Worm (Caenorhabditis elegans) whole organism, L1 larva: ENCODE results near the gene F38B7.10.
A peak's percentile ranks its signal among the peaks of the same experiment; 100 is the strongest.

Source experiments
- C04F5.9 ChIP-seq: sonication (generic microtip); optimal IDR thresholded peaks from 2 replicates; lab custom pipeline; 2016; ENCODE audit warnings: missing genetic modification characterization, missing compliant biosample characterization
- F16B12.6 ChIP-seq: fragments of 150-350 bp; optimal IDR thresholded peaks from 2 replicates; lab custom pipeline; 2014; ENCODE audit warnings: missing biosample characterization, missing genetic modification characterization
- Y116A8C.19 ChIP-seq: sonication (generic microtip); optimal IDR thresholded peaks from 2 replicates; lab custom pipeline; 2016; ENCODE audit warnings: missing compliant biosample characterization, missing genetic modification characterization, borderline replicate concordance
- ama-1 ChIP-seq: fragments of 150-350 bp; optimal IDR thresholded peaks from 2 replicates; lab custom pipeline; 2014
- ceh-63 ChIP-seq: fragments of 200-800 bp; sonication (Bioruptor generic); optimal IDR thresholded peaks from 2 replicates; lab custom pipeline; 2018; ENCODE audit warnings: mild to moderate bottlenecking, missing genetic modification characterization, missing compliant biosample characterization
- ceh-8 ChIP-seq: fragments of 200-800 bp; sonication (Bioruptor generic); optimal IDR thresholded peaks from 2 replicates; lab custom pipeline; 2018; ENCODE audit warnings: mild to moderate bottlenecking, missing genetic modification characterization, moderate library complexity, missing compliant biosample characterization
- ceh-82 ChIP-seq, 3 experiments: fragments of 150-350 bp in 1 of 3; sonication (generic microtip) in 2 of 3; optimal IDR thresholded peaks; 2 replicates each; lab custom pipeline; 2014 to 2017; ENCODE audit warnings: missing biosample characterization in 3 of 3, missing genetic modification characterization in 3 of 3
- ceh-88 ChIP-seq: fragments of 200-800 bp; sonication (Bioruptor generic); IDR thresholded peaks from 2 replicates; pipeline ENCODE4 v1.3.6; 2022; ENCODE audit warnings: missing genetic modification characterization, missing compliant biosample characterization
- ces-1 ChIP-seq: fragments of 150-350 bp; optimal IDR thresholded peaks from 2 replicates; lab custom pipeline; 2014; ENCODE audit warnings: missing biosample characterization, missing genetic modification reagents, missing genetic modification characterization
- dpl-1 ChIP-seq, 3 experiments: fragments of 150-350 bp in 2 of 3; sonication (generic microtip) in 1 of 3; optimal IDR thresholded peaks; 2 replicates each; lab custom pipeline; 2014 to 2017; ENCODE audit warnings: missing biosample characterization in 3 of 3, missing genetic modification characterization in 3 of 3, missing genetic modification reagents in 3 of 3
- dsc-1 ChIP-seq: sonication (generic microtip); optimal IDR thresholded peaks from 2 replicates; lab custom pipeline; 2016; ENCODE audit warnings: mild to moderate bottlenecking, missing genetic modification characterization, missing compliant biosample characterization
- efl-1 ChIP-seq, 4 experiments: fragments of 150-350 bp; optimal IDR thresholded peaks in 3 of 4; peaks in 1 of 4; 1 replicate in 1 of 4; 2 replicates in 3 of 4; lab custom pipeline; 2014; ENCODE audit warnings: missing biosample characterization in 2 of 4, missing genetic modification characterization in 2 of 4, missing genetic modification reagents in 2 of 4
- egl-27 ChIP-seq, 2 experiments: fragments of 150-350 bp in 1 of 2; sonication (generic microtip); optimal IDR thresholded peaks; 3 replicates each; lab custom pipeline; 2017 to 2018; ENCODE audit warnings: missing biosample characterization in 2 of 2, missing genetic modification characterization in 2 of 2, missing genetic modification reagents in 2 of 2
- fkh-10 ChIP-seq: sonication (generic microtip); optimal IDR thresholded peaks from 2 replicates; lab custom pipeline; 2017; ENCODE audit warnings: missing biosample characterization, missing genetic modification reagents, missing genetic modification characterization
- fkh-4 ChIP-seq: sonication (generic microtip); optimal IDR thresholded peaks from 2 replicates; lab custom pipeline; 2016; ENCODE audit warnings: missing compliant biosample characterization, missing genetic modification characterization, borderline replicate concordance
- fkh-8 ChIP-seq: sonication (generic microtip); optimal IDR thresholded peaks from 2 replicates; lab custom pipeline; 2016; ENCODE audit warnings: mild to moderate bottlenecking, missing genetic modification characterization, missing compliant biosample characterization
- fos-1 ChIP-seq: fragments of 150-350 bp; optimal IDR thresholded peaks from 2 replicates; lab custom pipeline; 2014; ENCODE audit warnings: missing biosample characterization, missing genetic modification characterization
- hlh-17 ChIP-seq: fragments of 200-800 bp; sonication (Bioruptor generic); optimal IDR thresholded peaks from 2 replicates; lab custom pipeline; 2018; ENCODE audit warnings: missing genetic modification characterization, mild to moderate bottlenecking, missing compliant biosample characterization, moderate library complexity, borderline replicate concordance
- irx-1 ChIP-seq: sonication (generic microtip); optimal IDR thresholded peaks from 2 replicates; lab custom pipeline; 2016; ENCODE audit warnings: missing genetic modification characterization, missing compliant biosample characterization
- lin-14 ChIP-seq: fragments of 200-800 bp; sonication (Bioruptor generic); optimal IDR thresholded peaks from 2 replicates; lab custom pipeline; 2018; ENCODE audit warnings: mild to moderate bottlenecking, missing genetic modification characterization, moderate library complexity, missing compliant biosample characterization
- lin-35 ChIP-seq, 2 experiments: fragments of 150-350 bp; optimal IDR thresholded peaks; 2 replicates each; lab custom pipeline; 2014; ENCODE audit warnings: missing biosample characterization in 2 of 2, missing genetic modification characterization in 2 of 2, missing genetic modification reagents in 2 of 2
- lir-3 ChIP-seq: sonication (generic microtip); optimal IDR thresholded peaks from 2 replicates; lab custom pipeline; 2016; ENCODE audit warnings: mild to moderate bottlenecking, missing genetic modification characterization, moderate library complexity, missing compliant biosample characterization; ENCODE audit not compliant: poor library complexity
- lsy-2 ChIP-seq, 2 experiments: fragments of 150-350 bp; optimal IDR thresholded peaks; 2 replicates each; lab custom pipeline; 2014; ENCODE audit warnings: missing biosample characterization in 2 of 2, missing genetic modification characterization in 2 of 2
- mdl-1 ChIP-seq, 2 experiments: fragments of 150-350 bp; optimal IDR thresholded peaks; 2 replicates each; lab custom pipeline; 2014 to 2017; ENCODE audit warnings: missing biosample characterization in 2 of 2, missing genetic modification characterization in 2 of 2, inconsistent platforms in 1 of 2
- nhr-12 ChIP-seq: sonication (generic microtip); optimal IDR thresholded peaks from 2 replicates; lab custom pipeline; 2017; ENCODE audit warnings: missing biosample characterization, missing genetic modification characterization
- nhr-20 ChIP-seq: sonication (generic microtip); optimal IDR thresholded peaks from 2 replicates; lab custom pipeline; 2016; ENCODE audit warnings: mild to moderate bottlenecking, missing genetic modification characterization, missing compliant biosample characterization
- nhr-28 ChIP-seq: fragments of 150-350 bp; optimal IDR thresholded peaks from 2 replicates; lab custom pipeline; 2014; ENCODE audit warnings: missing biosample characterization, missing genetic modification characterization
- nhr-47 ChIP-seq: sonication (generic microtip); optimal IDR thresholded peaks from 2 replicates; lab custom pipeline; 2016; ENCODE audit warnings: mild to moderate bottlenecking, missing genetic modification characterization, moderate library complexity, missing compliant biosample characterization
- nhr-71 ChIP-seq: sonication (generic microtip); optimal IDR thresholded peaks from 2 replicates; lab custom pipeline; 2016; ENCODE audit warnings: mild to moderate bottlenecking, missing genetic modification characterization, moderate library complexity, missing compliant biosample characterization
- nhr-77 ChIP-seq: fragments of 150-350 bp; optimal IDR thresholded peaks from 2 replicates; lab custom pipeline; 2014; ENCODE audit warnings: missing biosample characterization, missing genetic modification characterization
- nhr-85 ChIP-seq: sonication (generic microtip); peaks from one replicate; lab custom pipeline; 2016; ENCODE audit warnings: missing genetic modification characterization, inconsistent platforms, missing compliant biosample characterization
- nhr-90 ChIP-seq: sonication (generic microtip); optimal IDR thresholded peaks from 2 replicates; lab custom pipeline; 2016; ENCODE audit warnings: mild to moderate bottlenecking, missing genetic modification characterization, missing compliant biosample characterization; ENCODE audit not compliant: poor library complexity
- pag-3 ChIP-seq: sonication (generic microtip); optimal IDR thresholded peaks from 2 replicates; lab custom pipeline; 2017; ENCODE audit warnings: missing genetic modification characterization, mild to moderate bottlenecking, missing compliant biosample characterization, antibody characterized with exemption, borderline replicate concordance; ENCODE audit not compliant: insufficient read depth
- rnt-1 ChIP-seq: sonication (generic microtip); optimal IDR thresholded peaks from 2 replicates; lab custom pipeline; 2016; ENCODE audit warnings: mild to moderate bottlenecking, missing genetic modification characterization, moderate library complexity, missing compliant biosample characterization
- skn-1 ChIP-seq: fragments of 150-350 bp; optimal IDR thresholded peaks from 2 replicates; lab custom pipeline; 2014; ENCODE audit warnings: missing biosample characterization, missing genetic modification characterization
- snu-23 ChIP-seq: sonication (generic microtip); optimal IDR thresholded peaks from 2 replicates; lab custom pipeline; 2016; ENCODE audit warnings: missing genetic modification characterization, missing compliant biosample characterization
- sptf-1 ChIP-seq: fragments of 150-350 bp; optimal IDR thresholded peaks from 2 replicates; lab custom pipeline; 2014; ENCODE audit warnings: missing biosample characterization, missing genetic modification characterization
- sup-37 ChIP-seq: fragments of 200-800 bp; sonication (Bioruptor generic); optimal IDR thresholded peaks from 2 replicates; lab custom pipeline; 2018; ENCODE audit warnings: mild to moderate bottlenecking, missing genetic modification characterization, missing compliant biosample characterization
- tbx-2 ChIP-seq: sonication (generic microtip); optimal IDR thresholded peaks from 2 replicates; lab custom pipeline; 2016; ENCODE audit warnings: missing genetic modification characterization, missing compliant biosample characterization
- unc-130 ChIP-seq: fragments of 150-350 bp; optimal IDR thresholded peaks from 2 replicates; lab custom pipeline; 2017; ENCODE audit warnings: missing biosample characterization, missing genetic modification characterization, inconsistent platforms
- unc-30 ChIP-seq: sonication (generic microtip); optimal IDR thresholded peaks from 2 replicates; lab custom pipeline; 2017; ENCODE audit warnings: missing biosample characterization, missing genetic modification characterization
- unc-62 ChIP-seq: fragments of 150-350 bp; optimal IDR thresholded peaks from 2 replicates; lab custom pipeline; 2014; ENCODE audit warnings: missing biosample characterization, missing genetic modification reagents, missing genetic modification characterization
- xbp-1 ChIP-seq: sonication (generic microtip); optimal IDR thresholded peaks from 2 replicates; lab custom pipeline; 2016; ENCODE audit warnings: missing genetic modification characterization, missing compliant biosample characterization
- zag-1 ChIP-seq: fragments of 150-350 bp; optimal IDR thresholded peaks from 2 replicates; lab custom pipeline; 2014; ENCODE audit warnings: missing biosample characterization, missing genetic modification characterization
- zip-4 ChIP-seq: fragments of 200-800 bp; sonication (Bioruptor generic); optimal IDR thresholded peaks from 2 replicates; lab custom pipeline; 2018; ENCODE audit warnings: mild to moderate bottlenecking, missing genetic modification characterization, moderate library complexity, missing compliant biosample characterization
- ztf-11 ChIP-seq, 2 experiments: sonication (generic microtip); optimal IDR thresholded peaks; 2 replicates each; lab custom pipeline; 2016 to 2017; ENCODE audit warnings: missing genetic modification characterization in 2 of 2, missing biosample characterization in 1 of 2, missing compliant biosample characterization in 1 of 2
- ztf-4 ChIP-seq: fragments of 150-350 bp; optimal IDR thresholded peaks from 2 replicates; lab custom pipeline; 2014; ENCODE audit warnings: missing biosample characterization, missing genetic modification characterization

F38B7.10 gene

ce11 chrV:11527531-11527930, 17.8 kb upstream of the F38B7.10 start, which contains the start of gene ccch-1:
Gene ccch-1, plus strand, starts transcription at chrV:11527831.
- TF ChIP-seq ces-1 (GFP tag; lab: Kevin White, UChicago), result no peak
- TF ChIP-seq efl-1 (optimal IDR thresholded peaks at IDR 0.05; lab: Kevin White, UChicago), result no peak
- peak in 1 of 2 experiments; percentile 80 for TF ChIP-seq efl-1 (GFP tag; optimal IDR thresholded peaks at IDR 0.05 in 1 of 2; lab: Kevin White, UChicago)
- TF ChIP-seq, all 84 proteins: peak for 1

ce11 chrV:11528633-11529327, 16.5 kb upstream of the F38B7.10 start:
- TF ChIP-seq nhr-47 (tag; lab: Kevin White, UChicago) (no peak), nhr-28 (tag; lab: Kevin White, UChicago) (no peak), irx-1 (tag; lab: Kevin White, UChicago) (no peak), ceh-63 (GFP tag; lab: Kevin White, UChicago) (no peak), dsc-1 (tag; lab: Kevin White, UChicago) (peak; percentile 57), lin-35 (GFP tag; optimal IDR thresholded peaks at IDR 0.05; lab: Kevin White, UChicago) (no peak), ceh-82 (tag; optimal IDR thresholded peaks at IDR 0.05; lab: Kevin White, UChicago) (no peak), ztf-4 (tag; lab: Kevin White, UChicago) (no peak), nhr-20 (tag; lab: Kevin White, UChicago) (no peak), rnt-1 (tag; lab: Kevin White, UChicago) (no peak), C04F5.9 (no peak), xbp-1 (tag; lab: Kevin White, UChicago) (no peak), fos-1 (no peak), fkh-10 (GFP tag; lab: Kevin White, UChicago) (no peak), unc-30 (no peak), tbx-2 (tag; lab: Kevin White, UChicago) (no peak), snu-23 (GFP tag; lab: Kevin White, UChicago) (peak; percentile 21), lin-14 (GFP tag; lab: Kevin White, UChicago) (peak; percentile 33), nhr-85 (tag; lab: Kevin White, UChicago) (peak; percentile 76), nhr-90 (tag; lab: Kevin White, UChicago) (no peak), sptf-1 (no peak), ztf-11 (tag; optimal IDR thresholded peaks at IDR 0.05; lab: Kevin White, UChicago) (no peak), mdl-1 (tag; optimal IDR thresholded peaks at IDR 0.05; lab: Kevin White, UChicago) (peak in 1 of 2 experiments; percentile 7), Y116A8C.19 (tag; lab: Kevin White, UChicago) (no peak), fkh-4 (tag; lab: Kevin White, UChicago) (no peak), ceh-88 (GFP tag; lab: Robert Waterston, UW) (no peak), ces-1 (GFP tag; lab: Kevin White, UChicago) (no peak), fkh-8 (tag; lab: Kevin White, UChicago) (no peak), skn-1 (tag; lab: Kevin White, UChicago) (no peak), zip-4 (no peak), pag-3 (no peak), unc-130 (tag; lab: Kevin White, UChicago) (no peak)

ce11 chrV:11529541-11529940, 15.8 kb upstream of the F38B7.10 start:
- no peak for TF ChIP-seq hlh-17 (GFP tag; lab: Kevin White, UChicago)
- TF ChIP-seq nhr-12, result no peak
- no peak for TF ChIP-seq lir-3
- TF ChIP-seq ama-1, result no peak
- TF ChIP-seq zag-1 (tag; lab: Kevin White, UChicago), result no peak
- no peak for TF ChIP-seq F16B12.6 (tag; lab: Kevin White, UChicago)
- no peak for TF ChIP-seq efl-1 (optimal IDR thresholded peaks at IDR 0.05; lab: Kevin White, UChicago)
- TF ChIP-seq efl-1 (GFP tag; optimal IDR thresholded peaks at IDR 0.05 in 1 of 2; lab: Kevin White, UChicago), result peak in 1 of 2 experiments; percentile 58
- TF ChIP-seq nhr-20 (tag; lab: Kevin White, UChicago), result peak; percentile 36
- TF ChIP-seq nhr-77, result peak; percentile 65
- peak; percentile 58 for TF ChIP-seq tbx-2 (tag; lab: Kevin White, UChicago)
- peak in 1 of 2 experiments; percentile 25 for TF ChIP-seq mdl-1 (tag; optimal IDR thresholded peaks at IDR 0.05; lab: Kevin White, UChicago)
- TF ChIP-seq egl-27 (tag; optimal IDR thresholded peaks at IDR 0.05; lab: Kevin White, UChicago), result peak; percentile 45 to 57
- TF ChIP-seq dsc-1 (tag; lab: Kevin White, UChicago), result no peak
- TF ChIP-seq ceh-8 (GFP tag; lab: Kevin White, UChicago), result no peak
- TF ChIP-seq ceh-82 (tag; optimal IDR thresholded peaks at IDR 0.05; lab: Kevin White, UChicago), result no peak
- TF ChIP-seq dpl-1 (GFP tag; optimal IDR thresholded peaks at IDR 0.05; lab: Kevin White, UChicago), result no peak
- no peak for TF ChIP-seq sup-37 (GFP tag; lab: Kevin White, UChicago)
- no peak for TF ChIP-seq unc-62 (GFP tag; lab: Kevin White, UChicago)
- peak; percentile 36 for TF ChIP-seq nhr-71 (tag; lab: Kevin White, UChicago)
- TF ChIP-seq lsy-2 (tag; optimal IDR thresholded peaks at IDR 0.05; lab: Kevin White, UChicago), result peak in 1 of 2 experiments; percentile 21
